Worm (Caenorhabditis elegans) whole organism, L4/young adult: ENCODE data around the gene srab-1.

Source experiments
- W03F9.2 ChIP-seq: fragments of 150-350 bp; optimal IDR thresholded peaks from 2 replicates; lab custom pipeline; 2014; ENCODE audit warnings: missing biosample characterization, missing genetic modification characterization
- dao-5 ChIP-seq: sonication (generic microtip); optimal IDR thresholded peaks from 2 replicates; lab custom pipeline; 2016; ENCODE audit warnings: missing genotype, missing genetic modification characterization, moderate library complexity, missing compliant biosample characterization
- him-1 ChIP-seq: sonication (generic microtip); optimal IDR thresholded peaks from 2 replicates; lab custom pipeline; 2016; ENCODE audit warnings: missing genotype, missing genetic modification reagents, missing genetic modification characterization, missing compliant biosample characterization

srab-1 gene

ce11 chrV:5107816-5108215, 5.9 kb upstream of the srab-1 start, which contains the start of gene srab-3:
Gene srab-3 (minus strand): TSS chrV:5107916.
- TF ChIP-seq him-1, result no peak

DNA sequence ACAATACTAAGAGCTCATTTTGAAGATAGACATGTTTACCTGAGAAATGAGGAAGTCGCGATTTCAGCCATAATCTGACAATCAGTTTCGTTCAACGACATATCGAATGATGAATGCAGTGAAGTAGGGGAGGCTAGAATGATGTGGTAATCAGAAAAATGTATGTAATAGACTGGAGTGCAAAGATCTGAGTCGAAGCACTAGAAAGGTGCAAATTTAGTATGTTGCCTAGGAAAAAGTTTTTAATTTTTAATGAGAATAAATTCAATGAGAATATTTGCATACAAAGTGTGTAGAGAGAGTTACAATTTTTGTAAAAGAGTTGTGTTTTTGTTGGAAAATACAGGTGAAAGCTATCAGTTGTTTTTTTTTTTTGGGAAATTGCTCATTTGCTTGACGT, 3.0 kb upstream of the srab-1 start, which contains the start of gene srab-2:
srab-2 (minus strand) TSS at position 101 of the 400 bp plus-strand sequence.
- TF ChIP-seq him-1 (no peak), dao-5 (tag; lab: Kevin White, UChicago) (no peak), W03F9.2 (no peak)

- TF ChIP-seq dao-5 (tag; lab: Kevin White, UChicago) (no peak), W03F9.2 (no peak), him-1 (no peak)
Observed at ce11 chrV:5098925-5099324, 3.0 kb downstream of the srab-1 start, which contains the start of gene unc-46. Gene unc-46 (minus strand): TSS chrV:5099025.

ce11 chrV:5097035-5097434, 4.9 kb downstream of the srab-1 start, which contains the start of gene C04F5.2:
Gene C04F5.2 (minus strand): TSS chrV:5097135.
- TF ChIP-seq dao-5 (tag; lab: Kevin White, UChicago) (no peak), him-1 (no peak), W03F9.2 (no peak)

DNA sequence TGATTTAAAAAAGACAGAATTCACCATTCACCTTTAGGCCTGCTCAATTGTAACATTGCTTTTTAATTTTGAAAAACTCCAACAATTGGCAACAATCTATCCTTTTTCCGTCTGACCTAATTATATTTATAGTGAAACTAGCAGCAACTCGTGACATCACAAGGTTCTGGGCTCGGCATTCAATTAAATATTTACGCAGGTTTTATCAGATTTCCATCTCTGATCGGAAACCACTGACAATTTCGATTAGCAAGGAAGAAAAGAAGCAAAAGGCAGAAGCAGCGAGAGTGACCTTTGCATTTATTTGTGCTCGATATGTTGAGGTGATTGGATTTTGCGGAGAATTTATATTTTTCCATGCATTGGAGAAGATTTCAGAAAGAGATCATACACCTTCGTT, 11.5 kb downstream of the srab-1 start:
- TF ChIP-seq dao-5 (tag; lab: Kevin White, UChicago), result no peak
- TF ChIP-seq W03F9.2, result no peak
- no peak for TF ChIP-seq him-1

DNA sequence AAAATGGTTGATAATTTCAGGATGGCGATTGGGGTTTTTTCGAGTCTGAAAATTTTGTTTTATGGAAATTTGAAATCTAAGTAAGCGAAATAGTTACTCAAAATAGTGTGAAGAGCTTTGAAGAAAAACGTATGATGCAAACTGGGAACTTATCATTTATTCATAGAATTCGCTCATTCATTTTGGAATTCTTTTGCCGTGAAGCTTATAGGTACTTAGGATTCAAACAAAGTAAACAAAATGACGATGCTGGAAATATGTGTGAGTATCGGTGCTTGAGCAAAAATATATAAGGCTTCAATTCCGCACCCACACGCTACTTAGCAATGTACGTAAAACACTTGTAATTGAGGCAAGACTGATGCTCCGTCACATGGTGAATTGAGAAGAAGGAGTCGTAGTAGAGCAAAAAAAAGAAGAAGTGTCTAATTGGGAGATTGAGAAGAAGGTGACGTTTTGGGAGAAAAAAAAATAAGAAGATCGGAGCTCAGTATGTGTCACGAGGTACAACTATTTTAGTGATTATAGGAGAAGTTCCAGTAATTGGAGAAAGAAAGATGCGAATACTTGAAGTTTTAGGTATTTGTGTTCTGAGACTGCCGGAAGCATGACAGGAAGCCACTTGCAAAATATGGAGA, 12.3 kb downstream of the srab-1 start, which contains the start of gene glb-32:
glb-32 (minus strand) TSS at position 51 of the 638 bp plus-strand sequence.
- TF ChIP-seq dao-5 (tag; lab: Kevin White, UChicago), result no peak

DNA sequence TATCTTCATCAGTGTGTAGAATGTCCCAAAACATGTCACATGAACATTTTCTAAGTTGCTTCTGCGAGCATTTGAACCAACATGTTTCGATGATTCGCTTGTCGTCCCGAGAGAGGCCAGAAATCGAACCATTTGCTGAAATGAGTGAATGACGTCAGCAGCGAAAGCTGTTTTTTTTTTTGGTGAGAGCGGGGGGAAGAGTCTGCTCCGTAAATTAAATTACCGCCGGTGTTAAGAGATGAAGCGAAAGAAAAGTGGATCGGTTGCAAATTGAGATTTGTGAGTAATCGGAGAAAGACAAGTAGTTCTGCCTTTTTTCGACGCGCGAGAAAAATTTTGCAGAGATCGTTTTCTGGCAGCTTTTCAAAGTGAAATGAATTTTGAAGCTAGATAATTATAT, 13.6 kb downstream of the srab-1 start:
- no peak for TF ChIP-seq him-1
- no peak for TF ChIP-seq W03F9.2
- no peak for TF ChIP-seq dao-5 (tag; lab: Kevin White, UChicago)

DNA sequence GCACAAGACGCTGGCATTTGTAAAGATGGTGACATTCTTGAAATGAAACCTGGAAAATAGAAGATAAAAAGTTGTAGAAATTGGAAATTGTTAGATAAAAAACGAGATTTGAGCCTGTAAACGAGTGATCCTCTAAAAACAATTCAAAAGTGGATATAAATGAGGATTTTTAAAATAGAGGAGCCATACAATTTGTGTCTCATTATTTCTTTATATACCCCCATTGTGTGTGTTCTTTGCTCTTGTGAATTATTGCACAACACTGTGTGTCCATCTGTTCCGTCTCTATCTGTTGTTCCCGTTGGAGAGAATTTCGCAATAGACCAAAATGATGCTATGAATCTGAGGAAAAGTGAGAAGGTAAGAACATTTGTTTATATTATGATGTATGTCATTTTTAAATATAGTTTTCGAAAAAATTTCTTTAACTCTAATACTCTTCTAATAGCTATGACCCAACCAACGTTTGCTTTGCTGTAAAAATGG, 15.0 kb downstream of the srab-1 start, which contains the start of gene Y58A7A.5:
Y58A7A.5 (minus strand) TSS at position 51 of the 486 bp plus-strand sequence.
- TF ChIP-seq dao-5 (tag; lab: Kevin White, UChicago), result no peak
- no peak for TF ChIP-seq him-1
- no peak for TF ChIP-seq W03F9.2

DNA sequence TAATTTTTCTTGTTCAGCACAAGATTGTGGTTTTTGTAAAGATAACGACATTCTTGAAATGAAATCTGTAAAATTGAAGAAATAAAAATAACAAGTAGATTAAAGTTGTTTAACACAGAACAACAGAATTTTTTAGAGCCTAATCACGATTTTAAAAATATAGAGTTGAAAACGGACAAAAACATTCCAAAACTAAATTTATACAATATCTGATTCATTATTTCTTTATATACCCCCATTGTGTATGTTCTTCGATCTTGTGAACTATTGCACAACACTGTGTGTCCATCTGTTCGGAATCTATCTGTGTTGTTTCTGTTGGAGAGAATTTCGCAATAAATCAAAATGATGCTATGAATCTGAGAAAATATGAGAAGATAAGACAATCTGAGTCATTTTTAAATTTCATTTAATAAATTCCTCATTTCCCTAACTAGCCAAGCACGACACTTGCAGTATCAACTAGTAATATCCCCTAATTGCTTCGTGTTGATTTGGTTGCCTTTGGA, 16.9 kb downstream of the srab-1 start, which contains the start of gene Y58A7A.4:
Y58A7A.4 (minus strand) TSS at position 51 of the 509 bp plus-strand sequence.
- no peak for TF ChIP-seq him-1
- TF ChIP-seq dao-5 (tag; lab: Kevin White, UChicago), result no peak
- no peak for TF ChIP-seq W03F9.2

ce11 chrV:5080853-5081338, 21.0 kb downstream of the srab-1 start, which contains the start of gene Y58A7A.3:
Gene Y58A7A.3 (minus strand): TSS chrV:5080903.
- TF ChIP-seq him-1 (no peak), W03F9.2 (peak; percentile 68)

DNA sequence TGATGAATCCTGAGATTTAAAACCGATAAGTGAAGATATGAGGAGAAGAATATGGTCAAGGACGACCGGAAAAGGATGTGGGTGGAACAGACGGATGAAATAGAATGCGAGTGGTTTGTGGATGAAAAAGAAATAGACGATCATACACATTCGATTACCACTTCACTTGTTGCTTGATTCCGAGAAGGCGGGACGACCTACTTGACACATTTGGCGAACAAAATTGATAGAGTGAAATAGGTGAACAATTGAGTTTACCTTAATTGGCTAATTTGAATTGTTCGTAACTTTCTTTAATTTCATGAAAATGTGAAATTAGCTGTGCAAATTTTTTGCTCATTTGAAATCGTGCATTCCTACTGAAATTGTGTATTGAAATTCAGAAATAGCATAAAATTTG, 29.8 kb downstream of the srab-1 start, which contains the start of gene Y58A7A.2:
Y58A7A.2 (minus strand) TSS at position 101 of the 400 bp plus-strand sequence.
- TF ChIP-seq him-1 (no peak), dao-5 (tag; lab: Kevin White, UChicago) (no peak), W03F9.2 (no peak)

DNA sequence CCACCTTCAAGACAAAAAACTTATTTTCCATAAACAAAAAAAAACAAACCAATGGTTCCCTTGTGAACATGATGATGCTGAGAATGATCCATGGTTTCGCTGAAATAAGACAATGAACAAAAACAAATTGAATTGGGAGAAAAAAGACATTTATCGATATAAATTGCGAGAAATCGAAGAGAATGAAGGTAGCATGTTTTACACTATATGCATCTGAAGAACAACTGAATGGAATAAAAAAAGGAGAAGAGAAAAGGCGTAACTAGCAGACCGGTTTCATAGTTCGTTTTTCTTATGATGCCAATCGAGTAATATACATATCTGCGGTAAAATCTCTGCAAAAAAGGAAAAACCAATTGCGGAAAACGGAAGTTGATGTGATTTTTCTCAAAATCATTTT, 32.5 kb downstream of the srab-1 start, which contains the start of gene Y58A7A.1:
Y58A7A.1 (minus strand) TSS at position 101 of the 400 bp plus-strand sequence.
- TF ChIP-seq W03F9.2 (no peak), dao-5 (tag; lab: Kevin White, UChicago) (no peak), him-1 (no peak)

DNA sequence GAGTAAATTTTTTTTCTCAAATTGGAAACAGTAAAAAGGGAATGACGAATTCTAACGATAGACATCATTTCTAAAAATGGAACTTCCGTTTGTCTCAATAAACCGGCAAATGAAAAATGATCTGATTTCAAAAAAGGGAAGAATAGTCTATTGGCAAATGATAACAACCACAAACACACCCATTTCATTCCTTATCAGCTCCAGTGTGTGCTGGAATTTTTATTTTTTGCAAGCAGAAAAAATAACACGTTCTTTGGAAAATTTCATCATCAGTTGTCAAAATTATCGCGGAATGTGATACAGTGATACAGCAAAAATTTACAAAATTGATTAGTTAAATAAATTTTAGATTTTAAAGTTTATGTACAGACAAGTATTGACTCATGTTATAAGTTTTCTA, 34.5 kb downstream of the srab-1 start:
- TF ChIP-seq him-1 (no peak), dao-5 (tag; lab: Kevin White, UChicago) (no peak), W03F9.2 (no peak)

- no peak for TF ChIP-seq W03F9.2
- peak; percentile 37 for TF ChIP-seq him-1
- no peak for TF ChIP-seq dao-5 (tag; lab: Kevin White, UChicago)
Observed at ce11 chrV:5064761-5065421, 37.0 kb downstream of the srab-1 start, which contains the start of gene mlk-1. Gene mlk-1 (minus strand): TSS chrV:5064811.
